Fruit fly (Drosophila melanogaster) whole organism: Measurements from ENCODE around the gene Doc1.
A peak's percentile ranks its signal among the peaks of the same experiment; 100 is the strongest.

Source experiments
- CG8478 ChIP-seq: fragments of >200 bp; optimal IDR thresholded peaks from 2 replicates; lab custom pipeline; 2018; ENCODE audit warnings: inconsistent platforms
- Dll ChIP-seq: fragments of >200 bp; optimal IDR thresholded peaks from 2 replicates; lab custom pipeline; 2017
- EcR ChIP-seq, 2 experiments: fragments of >200 bp; optimal IDR thresholded peaks; 2 replicates each; lab custom pipeline; 2017; ENCODE audit warnings: missing biosample characterization in 2 of 2, missing genetic modification characterization in 2 of 2, missing genetic modification reagents in 2 of 2
- pan ChIP-seq: fragments of >200 bp; optimal IDR thresholded peaks from 2 replicates; lab custom pipeline; 2017
- psq ChIP-seq: fragments of >200 bp; optimal IDR thresholded peaks from 2 replicates; lab custom pipeline; 2017
- usp ChIP-seq: fragments of >200 bp; optimal IDR thresholded peaks from 2 replicates; lab custom pipeline; 2017; ENCODE audit warnings: missing biosample characterization, missing genetic modification characterization, mixed read lengths

Gene Doc1

DNA sequence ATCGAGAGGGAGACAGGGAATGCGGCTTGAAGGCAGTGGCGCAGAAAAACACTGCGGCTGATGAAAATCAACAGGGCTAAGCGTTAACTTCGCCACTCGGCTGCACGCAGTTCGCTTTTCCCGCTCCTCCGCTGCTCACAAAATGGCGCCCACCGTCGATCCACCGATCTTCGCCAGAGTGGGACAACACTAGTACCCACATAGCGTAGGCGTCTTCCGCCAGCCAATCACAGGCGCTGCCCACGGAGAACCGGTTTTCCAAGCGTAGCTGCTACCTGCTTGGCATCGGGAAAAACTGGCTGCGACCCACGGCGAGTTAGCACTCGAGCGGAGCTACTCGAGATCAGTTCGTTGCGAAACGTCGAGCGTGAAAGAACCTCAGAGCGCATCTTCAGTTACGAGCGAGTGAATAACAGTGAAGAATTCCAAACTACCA, at the start of gene Doc1:
Gene Doc1, plus strand, starts transcription at position 334 of the 436 bp plus-strand sequence.
- TF ChIP-seq EcR (GFP tag; optimal IDR thresholded peaks at IDR 0.05; lab: Kevin White, UChicago) (no peak), Dll (lab: Kevin White, UChicago) (peak; percentile 35), psq (lab: Kevin White, UChicago) (no peak)

DNA sequence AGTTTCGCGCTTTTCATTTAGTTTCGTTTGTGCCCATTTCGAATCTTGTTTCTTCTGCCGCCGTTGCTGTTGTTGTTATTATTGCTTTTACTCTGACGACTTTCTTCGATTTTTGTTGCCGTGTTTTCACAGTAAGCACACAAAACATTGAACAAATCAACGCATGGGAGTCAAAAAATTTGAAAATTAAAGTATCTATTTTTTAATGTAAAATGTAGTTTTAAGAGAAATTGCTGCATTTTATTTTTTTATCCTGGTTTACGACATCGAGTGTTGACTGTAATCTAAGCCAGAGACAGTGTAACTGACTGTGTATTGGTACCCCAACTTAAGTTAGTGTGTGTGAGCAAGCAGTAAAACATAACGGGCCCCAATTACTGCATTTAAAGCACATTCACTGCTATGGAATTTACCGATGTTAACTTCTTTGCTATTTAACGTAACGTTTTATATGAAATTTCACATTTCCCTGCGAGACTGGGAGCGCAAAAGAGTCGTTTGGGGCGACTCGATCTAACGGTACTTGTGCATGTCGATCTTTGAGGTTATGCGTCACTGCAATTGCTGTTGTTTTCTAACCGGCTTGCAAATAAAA, 44.9 kb upstream of the Doc1 start:
- TF ChIP-seq Dll (lab: Kevin White, UChicago) (no peak), psq (lab: Kevin White, UChicago) (no peak), usp (GFP tag; lab: Kevin White, UChicago) (no peak), pan (lab: Kevin White, UChicago) (no peak), EcR (GFP tag; optimal IDR thresholded peaks at IDR 0.05; lab: Kevin White, UChicago) (no peak), CG8478 (lab: Kevin White, UChicago) (no peak)

dm6 chr3L:8996899-8997685, 44.1 kb upstream of the Doc1 start:
- no peak for TF ChIP-seq pan (lab: Kevin White, UChicago)
- TF ChIP-seq Dll (lab: Kevin White, UChicago), result peak; percentile 81

DNA sequence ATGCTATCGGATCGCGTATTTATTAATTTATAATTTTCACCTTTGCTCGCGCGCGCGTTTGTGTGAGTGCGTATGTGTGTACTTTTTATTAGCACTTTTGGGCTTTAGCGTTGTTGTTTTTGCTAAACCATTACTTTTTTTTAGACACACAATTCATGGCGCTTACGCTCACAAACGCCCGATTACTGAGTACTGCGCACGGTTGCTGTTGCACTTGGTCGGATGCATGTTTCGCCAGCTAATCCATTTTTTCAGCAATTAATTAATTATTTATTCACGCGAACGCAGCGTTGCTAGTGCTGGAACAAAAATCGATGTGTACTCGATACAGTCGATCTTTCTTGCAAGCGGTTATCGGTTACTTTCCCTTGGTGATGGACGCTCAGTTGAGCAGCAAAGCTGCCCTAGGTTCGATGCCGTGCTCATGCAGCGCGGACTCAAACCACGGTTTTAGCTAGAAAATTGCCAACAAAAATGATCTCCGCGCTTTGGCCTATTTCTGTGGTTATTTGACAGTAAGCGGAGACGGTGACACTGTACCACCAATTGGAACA, 43.4 kb upstream of the Doc1 start, which contains the start of the genes smg and CG5087:
Gene smg, minus strand, starts transcription at position 304 of the 554 bp plus-strand sequence.
Gene CG5087, plus strand, starts transcription at position 499 of the 554 bp plus-strand sequence.
- TF ChIP-seq CG8478 (lab: Kevin White, UChicago) (no peak), usp (GFP tag; lab: Kevin White, UChicago) (no peak)

DNA sequence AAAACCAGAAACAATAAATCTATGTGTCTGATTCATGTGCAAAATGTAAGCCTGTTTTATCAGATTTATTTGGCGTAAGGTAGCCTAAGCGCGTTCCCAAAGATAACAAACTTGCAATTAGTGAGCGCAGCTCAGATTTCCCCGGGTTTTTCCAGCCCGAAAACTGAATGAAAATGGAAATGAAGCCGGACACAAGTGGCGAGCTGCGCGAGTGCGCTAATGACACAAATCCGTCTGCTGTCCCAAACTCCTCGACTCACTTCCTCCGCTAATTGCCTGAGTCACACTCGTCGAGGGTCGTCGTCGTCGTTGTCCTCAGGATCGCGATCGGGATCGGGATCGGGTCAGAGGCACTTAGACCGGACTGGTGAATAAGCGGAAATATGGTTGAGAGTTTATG, 38.6 kb upstream of the Doc1 start:
- TF ChIP-seq usp (GFP tag; lab: Kevin White, UChicago) (no peak), CG8478 (lab: Kevin White, UChicago) (no peak), EcR (GFP tag; optimal IDR thresholded peaks at IDR 0.05; lab: Kevin White, UChicago) (no peak), pan (lab: Kevin White, UChicago) (no peak), Dll (lab: Kevin White, UChicago) (no peak), psq (lab: Kevin White, UChicago) (no peak)

DNA sequence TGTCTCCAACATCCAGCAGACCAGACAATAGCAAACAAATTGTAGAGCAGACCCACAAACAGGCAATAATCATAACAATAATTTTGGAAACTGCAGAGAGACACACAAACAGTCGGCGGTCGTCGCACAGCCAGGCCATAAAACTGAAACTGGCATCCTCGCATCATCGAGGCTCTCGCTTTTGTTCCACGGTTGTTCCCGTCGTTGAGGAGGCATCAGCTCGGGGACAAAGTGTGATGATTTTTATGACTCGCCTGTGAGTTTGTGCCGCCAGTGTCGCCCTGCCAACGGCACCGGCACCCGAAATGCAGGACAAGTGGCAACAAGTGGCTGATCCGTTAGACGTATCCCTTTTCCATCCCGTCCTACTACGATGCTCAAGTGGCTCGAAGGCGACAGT, 37.8 kb upstream of the Doc1 start:
- TF ChIP-seq Dll (lab: Kevin White, UChicago) (no peak), usp (GFP tag; lab: Kevin White, UChicago) (no peak), pan (lab: Kevin White, UChicago) (no peak), CG8478 (lab: Kevin White, UChicago) (no peak), EcR (GFP tag; optimal IDR thresholded peaks at IDR 0.05; lab: Kevin White, UChicago) (no peak), psq (lab: Kevin White, UChicago) (no peak)

DNA sequence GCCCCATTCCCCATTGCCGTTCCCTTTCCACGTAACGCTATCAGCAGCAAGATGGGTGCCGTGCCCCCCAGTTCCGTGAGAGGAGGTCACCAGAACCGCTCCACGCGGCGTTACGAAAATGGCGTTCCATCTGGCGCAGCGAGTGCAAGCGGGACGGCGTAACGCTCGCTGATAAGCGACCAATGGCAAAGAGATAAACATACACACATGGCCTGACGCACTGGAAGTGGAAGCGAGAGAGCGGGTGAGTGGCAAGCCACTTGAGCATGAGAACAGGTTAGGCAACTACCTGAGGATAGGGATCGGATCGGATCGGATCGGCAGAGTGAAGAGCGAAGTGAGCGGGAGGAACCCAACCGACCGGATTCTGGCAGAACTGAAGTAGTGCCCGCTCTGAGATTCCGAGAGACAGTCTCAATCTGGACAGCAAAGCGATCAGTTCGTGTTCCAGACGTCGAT, 36.4 kb upstream of the Doc1 start, which contains the start of gene Doc3:
Gene Doc3, plus strand, starts transcription at position 409 of the 459 bp plus-strand sequence.
- TF ChIP-seq psq (lab: Kevin White, UChicago) (no peak), Dll (lab: Kevin White, UChicago) (peak; percentile 61), EcR (GFP tag; optimal IDR thresholded peaks at IDR 0.05; lab: Kevin White, UChicago) (no peak), usp (GFP tag; lab: Kevin White, UChicago) (no peak), CG8478 (lab: Kevin White, UChicago) (no peak)

DNA sequence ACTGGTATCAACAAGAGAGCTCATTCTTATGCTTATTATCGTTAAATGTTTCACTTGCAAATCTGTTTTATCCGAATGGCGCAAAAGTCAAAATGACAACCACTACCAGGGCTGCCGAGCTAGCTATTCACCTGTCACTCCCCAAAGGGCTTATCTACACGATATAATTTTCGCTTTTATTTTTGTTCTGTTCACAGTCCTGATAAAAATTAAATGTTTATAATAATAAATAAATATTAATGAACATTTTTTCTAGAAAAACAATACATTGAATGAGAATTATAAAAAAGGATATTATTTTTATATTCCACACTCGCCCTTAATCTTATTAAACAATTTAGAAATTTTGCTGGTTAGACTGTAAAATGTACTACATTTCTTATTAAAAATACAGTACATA, 31.4 kb upstream of the Doc1 start, which contains the start of gene CG5194:
Gene CG5194, minus strand, starts transcription at position 101 of the 400 bp plus-strand sequence.
- TF ChIP-seq Dll (lab: Kevin White, UChicago) (no peak), EcR (GFP tag; optimal IDR thresholded peaks at IDR 0.05; lab: Kevin White, UChicago) (no peak), usp (GFP tag; lab: Kevin White, UChicago) (no peak), pan (lab: Kevin White, UChicago) (no peak), psq (lab: Kevin White, UChicago) (no peak), CG8478 (lab: Kevin White, UChicago) (no peak)

DNA sequence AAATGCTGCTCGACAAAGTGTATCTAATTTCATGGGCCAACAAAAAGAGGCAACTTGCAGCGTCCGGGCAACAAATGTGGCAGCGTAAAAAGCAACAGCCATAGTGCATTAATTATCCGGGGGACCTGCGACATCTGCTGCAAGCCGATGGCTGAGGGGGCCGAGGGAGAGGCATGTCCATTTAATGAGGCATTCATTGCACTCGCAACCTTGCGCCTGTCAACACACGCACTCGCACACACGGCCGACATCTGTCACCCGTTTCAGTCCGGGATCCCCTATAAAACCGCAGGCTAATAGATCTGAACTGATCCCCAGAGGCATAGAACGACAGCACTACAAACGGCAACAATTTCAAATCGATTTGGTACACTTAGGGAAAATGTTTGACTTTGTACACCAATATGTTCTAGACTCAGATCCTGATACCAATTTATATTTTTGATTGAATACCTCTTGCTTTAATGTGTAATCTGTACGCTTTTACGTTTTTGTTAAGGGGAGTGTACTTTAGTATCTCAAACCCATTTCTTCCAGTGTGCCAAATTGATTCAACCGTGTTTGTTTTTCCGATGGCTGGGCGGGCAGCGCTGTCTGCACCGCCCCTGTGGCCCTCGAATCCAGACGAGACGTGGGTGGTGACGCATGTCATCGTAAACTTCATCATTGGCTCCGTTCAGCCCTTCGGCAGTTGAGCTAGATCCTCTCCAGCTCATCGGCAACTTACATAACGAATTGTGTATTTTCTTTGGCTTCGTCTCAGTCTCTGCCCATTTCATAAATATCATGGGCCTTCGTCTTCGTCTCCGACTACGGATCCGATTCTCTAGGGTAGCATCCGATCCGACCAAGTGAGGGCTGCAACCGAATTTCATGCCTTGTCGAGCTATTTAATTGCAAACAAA, 29.4 kb upstream of the Doc1 start:
- TF ChIP-seq CG8478 (lab: Kevin White, UChicago), result no peak

dm6 chr3L:9013745-9014144, 27.4 kb upstream of the Doc1 start:
- TF ChIP-seq pan (lab: Kevin White, UChicago) (no peak), Dll (lab: Kevin White, UChicago) (no peak), CG8478 (lab: Kevin White, UChicago) (no peak), psq (lab: Kevin White, UChicago) (no peak), EcR (GFP tag; optimal IDR thresholded peaks at IDR 0.05; lab: Kevin White, UChicago) (no peak)

DNA sequence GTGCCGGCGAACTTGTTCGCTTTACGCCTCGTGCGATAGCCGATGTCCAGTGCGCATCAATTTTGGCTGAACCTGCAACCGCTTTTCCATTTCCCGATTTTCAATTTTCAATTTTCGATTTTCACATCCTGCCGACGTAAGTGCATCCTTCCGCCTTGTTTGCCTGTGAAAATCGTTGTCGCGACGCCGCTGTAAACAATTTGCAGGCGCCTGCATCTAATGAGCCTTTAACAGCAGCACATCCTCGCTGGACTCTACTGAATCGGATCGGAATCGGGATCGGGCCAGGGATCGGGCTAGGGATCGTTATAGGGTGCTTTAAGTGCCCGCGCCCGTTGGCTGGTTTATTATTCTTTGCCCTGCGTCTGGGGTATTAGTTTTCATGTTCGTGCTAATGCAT, 23.8 kb upstream of the Doc1 start:
- TF ChIP-seq Dll (lab: Kevin White, UChicago), result no peak
- TF ChIP-seq CG8478 (lab: Kevin White, UChicago), result no peak
- no peak for TF ChIP-seq pan (lab: Kevin White, UChicago)
- no peak for TF ChIP-seq psq (lab: Kevin White, UChicago)
- no peak for TF ChIP-seq EcR (GFP tag; optimal IDR thresholded peaks at IDR 0.05; lab: Kevin White, UChicago)
